Fruit fly (Drosophila melanogaster) whole organism, embryonic: ENCODE results near the gene side-IV.
A peak's percentile ranks its signal among the peaks of the same experiment; 100 is the strongest.

Source experiments
- Asciz ChIP-seq: fragments of 200-800 bp; sonication (Bioruptor generic); optimal IDR thresholded peaks from 2 replicates; lab custom pipeline; 2017; ENCODE audit warnings: missing biosample characterization, mild to moderate bottlenecking, missing genetic modification characterization, missing genetic modification reagents
- BtbVII ChIP-seq: fragments of 200-800 bp; sonication (Bioruptor generic); optimal IDR thresholded peaks from 3 replicates; lab custom pipeline; 2017; ENCODE audit warnings: missing biosample characterization, mild to moderate bottlenecking, missing genetic modification characterization
- Bteb2 ChIP-seq: fragments of 200-800 bp; sonication (Bioruptor generic); optimal IDR thresholded peaks from 2 replicates; lab custom pipeline; 2016; ENCODE audit warnings: missing biosample characterization, missing genetic modification characterization
- C15 ChIP-seq: fragments of 200-800 bp; sonication (Bioruptor generic); IDR thresholded peaks from 3 replicates; pipeline ENCODE4 v1.3.6; 2022; ENCODE audit warnings: missing biosample characterization, missing genetic modification characterization
- CG10267 ChIP-seq: fragments of 200-800 bp; sonication (Bioruptor generic); optimal IDR thresholded peaks from 2 replicates; lab custom pipeline; 2018; ENCODE audit warnings: missing biosample characterization, mild to moderate bottlenecking, missing genetic modification characterization, moderate library complexity
- CG11093 ChIP-seq: fragments of 200-800 bp; sonication (Bioruptor generic); IDR thresholded peaks from 3 replicates; pipeline ENCODE4 v1.3.6; 2022; ENCODE audit warnings: missing biosample characterization, missing genetic modification characterization
- CG12219 ChIP-seq: fragments of 200-800 bp; sonication (Bioruptor generic); optimal IDR thresholded peaks from 3 replicates; lab custom pipeline; 2018; ENCODE audit warnings: missing biosample characterization, mild to moderate bottlenecking, missing genetic modification characterization
- CG12391 ChIP-seq: fragments of 200-800 bp; sonication (Bioruptor generic); optimal IDR thresholded peaks from 3 replicates; lab custom pipeline; 2018; ENCODE audit warnings: missing biosample characterization, mild to moderate bottlenecking, missing genetic modification characterization, moderate library complexity
- CG14441 ChIP-seq: fragments of 200-800 bp; sonication (Bioruptor generic); IDR thresholded peaks from 2 replicates; pipeline ENCODE4 v1.3.6; 2022; ENCODE audit warnings: missing biosample characterization, missing genetic modification characterization
- CG15073 ChIP-seq: fragments of 200-800 bp; sonication (Bioruptor generic); optimal IDR thresholded peaks from 2 replicates; lab custom pipeline; 2016; ENCODE audit warnings: missing biosample characterization, missing genetic modification characterization
- CG15514 ChIP-seq: fragments of 200-800 bp; sonication (Bioruptor generic); optimal IDR thresholded peaks from 3 replicates; lab custom pipeline; 2017; ENCODE audit warnings: missing biosample characterization, missing genetic modification characterization, mild to moderate bottlenecking, moderate library complexity, missing genetic modification reagents
- CG17385 ChIP-seq: fragments of 200-800 bp; sonication (Bioruptor generic); optimal IDR thresholded peaks from 3 replicates; lab custom pipeline; 2018; ENCODE audit warnings: missing biosample characterization, mild to moderate bottlenecking, missing genetic modification characterization
- CG4328 ChIP-seq: fragments of 200-800 bp; sonication (Bioruptor generic); optimal IDR thresholded peaks from 3 replicates; lab custom pipeline; 2017; ENCODE audit warnings: missing biosample characterization, missing genetic modification reagents, missing genetic modification characterization
- CG4707 ChIP-seq: fragments of 200-800 bp; sonication (Bioruptor generic); optimal IDR thresholded peaks from 2 replicates; lab custom pipeline; 2018; ENCODE audit warnings: missing biosample characterization, mild to moderate bottlenecking, missing genetic modification characterization, moderate library complexity
- CG4730 ChIP-seq: fragments of 200-800 bp; sonication (Bioruptor generic); IDR thresholded peaks from 2 replicates; pipeline ENCODE4 v1.3.6; 2022; ENCODE audit warnings: missing biosample characterization, missing genetic modification characterization
- CG6272 ChIP-seq: fragments of 200-800 bp; sonication (Bioruptor generic); IDR thresholded peaks from 2 replicates; pipeline ENCODE4 v1.3.6; 2022; ENCODE audit warnings: missing biosample characterization, missing genetic modification characterization
- CG6854 ChIP-seq: fragments of 200-800 bp; sonication (Bioruptor generic); optimal IDR thresholded peaks from 3 replicates; lab custom pipeline; 2017; ENCODE audit warnings: missing biosample characterization, mild to moderate bottlenecking, missing genetic modification characterization
- CG7556 ChIP-seq: fragments of 200-800 bp; sonication (Bioruptor generic); optimal IDR thresholded peaks from 2 replicates; lab custom pipeline; 2017; ENCODE audit warnings: missing biosample characterization, mild to moderate bottlenecking, missing genetic modification characterization
- CG7928 ChIP-seq: fragments of 200-800 bp; sonication (Bioruptor generic); optimal IDR thresholded peaks from 2 replicates; lab custom pipeline; 2017; ENCODE audit warnings: missing biosample characterization, mild to moderate bottlenecking, missing genetic modification characterization
- CG8089 ChIP-seq: fragments of 200-800 bp; sonication (Bioruptor generic); optimal IDR thresholded peaks from 3 replicates; lab custom pipeline; 2016; ENCODE audit warnings: missing biosample characterization, missing genetic modification characterization
- CG8359 ChIP-seq: fragments of 200-800 bp; sonication (Bioruptor generic); optimal IDR thresholded peaks from 2 replicates; lab custom pipeline; 2017; ENCODE audit warnings: missing biosample characterization, mild to moderate bottlenecking, missing genetic modification characterization, borderline replicate concordance
- D19B ChIP-seq: fragments of 200-800 bp; sonication (Bioruptor generic); optimal IDR thresholded peaks from 2 replicates; lab custom pipeline; 2017; ENCODE audit warnings: missing biosample characterization, mild to moderate bottlenecking, missing genetic modification characterization
- Dip3 ChIP-seq: fragments of 200-800 bp; sonication (Bioruptor generic); optimal IDR thresholded peaks from 3 replicates; lab custom pipeline; 2016; ENCODE audit warnings: missing biosample characterization, missing genetic modification characterization
- Dll ChIP-seq: fragments of 200-800 bp; sonication (Bioruptor generic); IDR thresholded peaks from 4 replicates; pipeline ENCODE4 v1.3.6; 2022; ENCODE audit warnings: missing biosample characterization, missing genetic modification characterization; ENCODE audit not compliant: partially characterized antibody
- Fer3 ChIP-seq: fragments of 200-800 bp; sonication (Bioruptor generic); optimal IDR thresholded peaks from 2 replicates; lab custom pipeline; 2018; ENCODE audit warnings: missing biosample characterization, mild to moderate bottlenecking, missing genetic modification characterization, moderate library complexity
- H15 ChIP-seq: fragments of 200-800 bp; sonication (Bioruptor generic); IDR thresholded peaks from 3 replicates; pipeline ENCODE4 v1.3.6; 2022; ENCODE audit warnings: missing biosample characterization, missing genetic modification characterization
- Myb ChIP-seq: fragments of 200-800 bp; sonication (Bioruptor generic); optimal IDR thresholded peaks from 2 replicates; lab custom pipeline; 2016; ENCODE audit warnings: missing biosample characterization, missing genetic modification characterization
- Oaz ChIP-seq: fragments of 200-800 bp; sonication (Bioruptor generic); IDR thresholded peaks from 2 replicates; pipeline ENCODE4 v1.3.6; 2022; ENCODE audit warnings: missing biosample characterization, missing genetic modification characterization
- Sox100B ChIP-seq: fragments of 200-800 bp; sonication (Bioruptor generic); optimal IDR thresholded peaks from 3 replicates; lab custom pipeline; 2018; ENCODE audit warnings: missing biosample characterization, mild to moderate bottlenecking, missing genetic modification characterization
- Sox102F ChIP-seq: fragments of 200-800 bp; sonication (Bioruptor generic); optimal IDR thresholded peaks from 2 replicates; lab custom pipeline; 2018; ENCODE audit warnings: missing biosample characterization, mild to moderate bottlenecking, missing genetic modification characterization, moderate library complexity
- Xrp1 ChIP-seq: fragments of 200-800 bp; sonication (Bioruptor generic); IDR thresholded peaks from 2 replicates; pipeline ENCODE4 v1.3.6; 2022; ENCODE audit warnings: missing biosample characterization, missing genetic modification characterization
- abd-A ChIP-seq: fragments of 200-800 bp; sonication (Bioruptor generic); optimal IDR thresholded peaks from 3 replicates; lab custom pipeline; 2019; ENCODE audit warnings: missing biosample characterization, mild to moderate bottlenecking, missing genetic modification characterization, moderate library complexity
- ap ChIP-seq: fragments of 200-800 bp; sonication (Bioruptor generic); IDR thresholded peaks from 2 replicates; pipeline ENCODE4 v1.3.6; 2022; ENCODE audit warnings: missing biosample characterization, missing genetic modification characterization
- ara ChIP-seq: fragments of 200-800 bp; sonication (Bioruptor generic); IDR thresholded peaks from 2 replicates; pipeline ENCODE4 v1.3.6; 2022; ENCODE audit warnings: missing biosample characterization, missing genetic modification characterization
- cad ChIP-seq: fragments of >200 bp; optimal IDR thresholded peaks from 2 replicates; lab custom pipeline; 2017; ENCODE audit warnings: missing biosample characterization, missing genetic modification characterization
- cas ChIP-seq: fragments of 200-800 bp; sonication (Bioruptor generic); IDR thresholded peaks from 2 replicates; pipeline ENCODE4 v1.3.6; 2022; ENCODE audit warnings: missing biosample characterization, missing genetic modification characterization
- ci ChIP-seq: fragments of 200-800 bp; sonication (Bioruptor generic); IDR thresholded peaks from 3 replicates; pipeline ENCODE4 v1.3.6; 2022; ENCODE audit warnings: missing biosample characterization, missing genetic modification characterization
- dm ChIP-seq: fragments of 200-800 bp; sonication (Bioruptor generic); optimal IDR thresholded peaks from 3 replicates; lab custom pipeline; 2016; ENCODE audit warnings: missing biosample characterization, missing genetic modification characterization
- eyg ChIP-seq: fragments of 200-800 bp; sonication (Bioruptor generic); optimal IDR thresholded peaks from 3 replicates; lab custom pipeline; 2016; ENCODE audit warnings: missing biosample characterization, missing genetic modification characterization
- gcm2 ChIP-seq: fragments of 200-800 bp; sonication (Bioruptor generic); optimal IDR thresholded peaks from 2 replicates; lab custom pipeline; 2016; ENCODE audit warnings: missing biosample characterization, missing genetic modification characterization
- insv ChIP-seq, 2 experiments: fragments of 200-800 bp; sonication (Bioruptor generic); optimal IDR thresholded peaks; 3 replicates each; lab custom pipeline; 2016 to 2018; ENCODE audit warnings: missing biosample characterization in 2 of 2, missing genetic modification characterization in 2 of 2
- lmd ChIP-seq: fragments of 200-800 bp; sonication (Bioruptor generic); IDR thresholded peaks from 2 replicates; pipeline ENCODE4 v1.3.6; 2022; ENCODE audit warnings: missing biosample characterization, missing genetic modification characterization
- mirr ChIP-seq: fragments of 200-800 bp; sonication (Bioruptor generic); optimal IDR thresholded peaks from 3 replicates; lab custom pipeline; 2018; ENCODE audit warnings: missing biosample characterization, mild to moderate bottlenecking, missing genetic modification characterization
- nom ChIP-seq: fragments of 200-800 bp; sonication (Bioruptor generic); optimal IDR thresholded peaks from 2 replicates; lab custom pipeline; 2017; ENCODE audit warnings: missing biosample characterization, missing genetic modification characterization, mild to moderate bottlenecking, moderate library complexity, missing genetic modification reagents
- p53 ChIP-seq: fragments of 200-800 bp; sonication (Bioruptor generic); optimal IDR thresholded peaks from 2 replicates; lab custom pipeline; 2016; ENCODE audit warnings: missing biosample characterization, missing genetic modification characterization
- peb ChIP-seq: fragments of 200-800 bp; sonication (Bioruptor generic); IDR thresholded peaks from 2 replicates; pipeline ENCODE4 v1.3.6; 2022; ENCODE audit warnings: missing biosample characterization, missing genetic modification characterization
- prd ChIP-seq, 3 experiments: fragments of >200 bp in 2 of 3; fragments of 200-800 bp in 1 of 3; sonication (Bioruptor generic) in 1 of 3; optimal IDR thresholded peaks in 2 of 3; IDR thresholded peaks in 1 of 3; 2 replicates in 2 of 3; 3 replicates in 1 of 3; pipeline versions ENCODE4 v1.3.6 to Lab custom; 2017 to 2022; ENCODE audit warnings: missing biosample characterization in 1 of 3, missing genetic modification characterization in 1 of 3
- seq ChIP-seq: fragments of 200-800 bp; sonication (Bioruptor generic); IDR thresholded peaks from 2 replicates; pipeline ENCODE4 v1.3.6; 2022; ENCODE audit warnings: missing biosample characterization, missing genetic modification characterization
- sr ChIP-seq: fragments of 200-800 bp; sonication (Bioruptor generic); IDR thresholded peaks from 3 replicates; pipeline ENCODE4 v1.3.6; 2022; ENCODE audit warnings: missing biosample characterization, missing genetic modification characterization
- trh ChIP-seq: fragments of 200-800 bp; sonication (Bioruptor generic); optimal IDR thresholded peaks from 2 replicates; lab custom pipeline; 2016; ENCODE audit warnings: missing biosample characterization, missing genetic modification characterization
- ttk ChIP-seq: fragments of 200-800 bp; sonication (Bioruptor generic); IDR thresholded peaks from 2 replicates; pipeline ENCODE4 v2.1.2; 2022; ENCODE audit warnings: missing biosample characterization, missing genetic modification characterization
- wor ChIP-seq: fragments of 200-800 bp; sonication (Bioruptor generic); IDR thresholded peaks from 2 replicates; pipeline ENCODE4 v1.3.6; 2022; ENCODE audit warnings: missing biosample characterization, missing genetic modification characterization

side-IV gene

DNA sequence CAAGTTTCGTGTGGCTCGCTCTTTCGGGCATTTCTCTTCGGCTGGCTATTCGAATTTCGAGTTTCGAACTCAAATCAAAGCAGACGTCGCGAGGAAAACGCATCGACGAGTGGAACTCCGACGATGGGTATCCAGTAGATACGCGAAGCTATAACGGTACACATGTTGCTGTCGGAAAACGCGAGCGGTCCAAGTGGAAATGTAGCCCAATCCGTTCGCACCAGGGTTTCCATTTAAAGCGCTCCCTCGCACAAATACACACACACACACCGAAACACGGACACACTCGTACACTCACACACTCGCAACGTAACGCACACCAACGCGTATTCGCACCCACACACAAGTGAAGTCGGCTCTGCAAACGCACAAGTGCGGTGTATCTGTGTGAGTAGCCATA is at the start of gene side-IV (continued):
- no peak for TF ChIP-seq CG10267 (tag; lab: Kevin White, UChicago)
- no peak for TF ChIP-seq CG7556
- no peak for TF ChIP-seq CG15073 (GFP tag; lab: Kevin White, UChicago)
- no peak for TF ChIP-seq D19B (GFP tag; lab: Kevin White, UChicago)
- TF ChIP-seq CG14441 (GFP tag; lab: Robert Waterston, UW), result no peak
- no peak for TF ChIP-seq CG4730 (GFP tag; lab: Robert Waterston, UW)
- TF ChIP-seq ara, result no peak
- no peak for TF ChIP-seq wor (GFP tag; lab: Robert Waterston, UW)
- TF ChIP-seq eyg (GFP tag; lab: Kevin White, UChicago), result no peak
- TF ChIP-seq CG17385 (GFP tag; lab: Kevin White, UChicago), result no peak
- TF ChIP-seq Fer3, result no peak
- TF ChIP-seq Xrp1 (GFP tag; lab: Robert Waterston, UW), result no peak
- TF ChIP-seq Oaz (GFP tag; lab: Robert Waterston, UW), result no peak
- TF ChIP-seq prd (optimal IDR thresholded peaks at IDR 0.05; lab: Kevin White, UChicago), result no peak
- TF ChIP-seq prd (GFP tag; IDR thresholded peaks at IDR 0.05; lab: Robert Waterston, UW), result no peak
- TF ChIP-seq Sox102F (GFP tag; lab: Kevin White, UChicago), result no peak
- no peak for TF ChIP-seq CG4707
- no peak for TF ChIP-seq CG12219
- no peak for TF ChIP-seq BtbVII
- no peak for TF ChIP-seq CG6854 (GFP tag; lab: Kevin White, UChicago)
- no peak for TF ChIP-seq ap (GFP tag; lab: Robert Waterston, UW)
- TF ChIP-seq ttk (GFP tag; lab: Robert Waterston, UW), result no peak
- TF ChIP-seq cas (GFP tag; lab: Robert Waterston, UW), result no peak
- 0 out of 3 replicates have a peak, but pooled peaks have one; percentile 26 for TF ChIP-seq H15
- TF ChIP-seq Dll (GFP tag; lab: Robert Waterston, UW), result 0 out of 4 replicates have a peak, but pooled peaks have one; percentile 25
- TF ChIP-seq CG15514 (GFP tag; lab: Kevin White, UChicago), result no peak
- no peak for TF ChIP-seq cad (GFP tag; lab: Kevin White, UChicago)
- TF ChIP-seq Sox100B, result no peak
- TF ChIP-seq CG6272 (GFP tag; lab: Robert Waterston, UW), result no peak
- TF ChIP-seq CG12391 (tag; lab: Kevin White, UChicago), result no peak
- TF ChIP-seq ci (GFP tag; lab: Robert Waterston, UW), result peak; percentile 65; the same call in 2 of the 3 replicates
- TF ChIP-seq Myb (GFP tag; lab: Kevin White, UChicago), result no peak
- TF ChIP-seq sr (GFP tag; lab: Robert Waterston, UW), result 0 out of 3 replicates have a peak, but pooled peaks have one; percentile 6
- TF ChIP-seq seq (GFP tag; lab: Robert Waterston, UW), result no peak
- TF ChIP-seq trh, result no peak
- TF ChIP-seq CG8359 (GFP tag; lab: Kevin White, UChicago), result peak; percentile 63
- no peak for TF ChIP-seq p53 (GFP tag; lab: Kevin White, UChicago)
- no peak for TF ChIP-seq CG11093 (GFP tag; lab: Robert Waterston, UW)
- TF ChIP-seq Dip3 (GFP tag; lab: Kevin White, UChicago), result no peak
- peak; percentile 23 for TF ChIP-seq mirr (GFP tag; lab: Kevin White, UChicago)
- TF ChIP-seq Bteb2, result no peak
- no peak for TF ChIP-seq Asciz (GFP tag; lab: Kevin White, UChicago)
- TF ChIP-seq insv (GFP tag; optimal IDR thresholded peaks at IDR 0.05; lab: Kevin White, UChicago), result peak in 1 of 2 experiments; percentile 42
- TF ChIP-seq CG8089, result no peak
- no peak for TF ChIP-seq nom (GFP tag; lab: Kevin White, UChicago)
- no peak for TF ChIP-seq C15
- TF ChIP-seq CG7928 (GFP tag; lab: Kevin White, UChicago), result no peak
- TF ChIP-seq lmd, result no peak
- no peak for TF ChIP-seq CG4328 (GFP tag; lab: Kevin White, UChicago)
- TF ChIP-seq dm (GFP tag; lab: Kevin White, UChicago), result no peak
- TF ChIP-seq gcm2, result no peak
- TF ChIP-seq peb (GFP tag; lab: Robert Waterston, UW), result no peak
- TF ChIP-seq abd-A (tag; lab: Kevin White, UChicago), result peak; percentile 67
